Fruit fly (Drosophila melanogaster) whole organism, embryonic: ENCODE measurements around the gene CG5902.

ENCODE experiments used
- ATbp ChIP-seq: fragments of 200-800 bp; sonication (Bioruptor generic); optimal IDR thresholded peaks from 2 replicates; lab custom pipeline; 2017; ENCODE audit warnings: missing biosample characterization, mild to moderate bottlenecking, missing genetic modification characterization, missing genetic modification reagents
- Abd-B ChIP-seq: fragments of 200-800 bp; sonication (Bioruptor generic); optimal IDR thresholded peaks from 2 replicates; lab custom pipeline; 2018; ENCODE audit warnings: missing biosample characterization, mild to moderate bottlenecking, missing genetic modification characterization, moderate library complexity
- B-H2 ChIP-seq: fragments of 200-800 bp; sonication (Bioruptor generic); optimal IDR thresholded peaks from 2 replicates; lab custom pipeline; 2018; ENCODE audit warnings: missing biosample characterization, mild to moderate bottlenecking, missing genetic modification characterization
- CG10209 ChIP-seq: fragments of 200-800 bp; sonication (Bioruptor generic); optimal IDR thresholded peaks from 3 replicates; lab custom pipeline; 2017; ENCODE audit warnings: missing biosample characterization, mild to moderate bottlenecking, missing genetic modification characterization, missing genetic modification reagents
- CG1024 ChIP-seq: fragments of 200-800 bp; sonication (Bioruptor generic); IDR thresholded peaks from 2 replicates; pipeline ENCODE4 v1.3.6; 2022; ENCODE audit warnings: missing biosample characterization, missing genetic modification characterization
- CG11696 ChIP-seq: fragments of 200-800 bp; sonication (Bioruptor generic); IDR thresholded peaks from 2 replicates; pipeline ENCODE4 v1.3.6; 2022; ENCODE audit warnings: missing biosample characterization, missing genetic modification characterization
- CG13624 ChIP-seq: fragments of 200-800 bp; sonication (Bioruptor generic); optimal IDR thresholded peaks from 2 replicates; lab custom pipeline; 2016; ENCODE audit warnings: missing biosample characterization, missing genetic modification characterization
- CG14441 ChIP-seq: fragments of 200-800 bp; sonication (Bioruptor generic); IDR thresholded peaks from 2 replicates; pipeline ENCODE4 v1.3.6; 2022; ENCODE audit warnings: missing biosample characterization, missing genetic modification characterization
- CG14710 ChIP-seq: fragments of 200-800 bp; sonication (Bioruptor generic); optimal IDR thresholded peaks from 3 replicates; lab custom pipeline; 2019; ENCODE audit warnings: missing biosample characterization, mild to moderate bottlenecking, missing genetic modification characterization, moderate library complexity
- CG16813 ChIP-seq: fragments of 200-800 bp; sonication (Bioruptor generic); IDR thresholded peaks from 3 replicates; pipeline ENCODE4 v1.3.6; 2022; ENCODE audit warnings: missing biosample characterization, missing genetic modification characterization; ENCODE audit not compliant: partially characterized antibody
- CG18619 ChIP-seq: fragments of 200-800 bp; sonication (Bioruptor generic); optimal IDR thresholded peaks from 3 replicates; lab custom pipeline; 2017; ENCODE audit warnings: missing biosample characterization, mild to moderate bottlenecking, missing genetic modification characterization
- CG3407 ChIP-seq: fragments of 200-800 bp; sonication (Bioruptor generic); optimal IDR thresholded peaks from 2 replicates; lab custom pipeline; 2018; ENCODE audit warnings: missing biosample characterization, mild to moderate bottlenecking, missing genetic modification characterization
- CG3726 ChIP-seq: fragments of 200-800 bp; sonication (Bioruptor generic); IDR thresholded peaks from 3 replicates; pipeline ENCODE4, ENCODE4 v1.3.6; 2022; ENCODE audit warnings: missing biosample characterization, missing genetic modification characterization
- CG4328 ChIP-seq: fragments of 200-800 bp; sonication (Bioruptor generic); optimal IDR thresholded peaks from 3 replicates; lab custom pipeline; 2017; ENCODE audit warnings: missing biosample characterization, missing genetic modification reagents, missing genetic modification characterization
- CG4730 ChIP-seq: fragments of 200-800 bp; sonication (Bioruptor generic); IDR thresholded peaks from 2 replicates; pipeline ENCODE4 v1.3.6; 2022; ENCODE audit warnings: missing biosample characterization, missing genetic modification characterization
- CG6689 ChIP-seq: fragments of 200-800 bp; sonication (Bioruptor generic); IDR thresholded peaks from 2 replicates; pipeline ENCODE4 v1.3.6; 2022; ENCODE audit warnings: missing biosample characterization, missing genetic modification characterization
- CG8944 ChIP-seq: fragments of 200-800 bp; sonication (Bioruptor generic); optimal IDR thresholded peaks from 3 replicates; lab custom pipeline; 2016; ENCODE audit warnings: missing biosample characterization, missing genetic modification characterization
- CG9609 ChIP-seq: fragments of 200-800 bp; sonication (Bioruptor generic); optimal IDR thresholded peaks from 3 replicates; lab custom pipeline; 2016; ENCODE audit warnings: missing biosample characterization, missing genetic modification characterization
- CG9797 ChIP-seq: fragments of 200-800 bp; sonication (Bioruptor generic); optimal IDR thresholded peaks from 3 replicates; lab custom pipeline; 2018; ENCODE audit warnings: missing biosample characterization, mild to moderate bottlenecking, missing genetic modification characterization
- D ChIP-seq, 2 experiments: fragments of 200-800 bp in 1 of 2; fragments of >200 bp in 1 of 2; sonication (Bioruptor generic) in 1 of 2; optimal IDR thresholded peaks; 2 replicates in 1 of 2; 3 replicates in 1 of 2; lab custom pipeline; 2017; ENCODE audit warnings: mild to moderate bottlenecking in 1 of 2, missing biosample characterization in 1 of 2, missing genetic modification characterization in 1 of 2, missing genetic modification reagents in 1 of 2
- Dbx ChIP-seq: fragments of 200-800 bp; sonication (Bioruptor generic); IDR thresholded peaks from 3 replicates; pipeline ENCODE4 v1.3.6; 2022; ENCODE audit warnings: missing biosample characterization, missing genetic modification characterization
- Dek ChIP-seq: fragments of 200-800 bp; sonication (Bioruptor generic); optimal IDR thresholded peaks from 3 replicates; lab custom pipeline; 2019; ENCODE audit warnings: missing biosample characterization, mild to moderate bottlenecking, missing genetic modification characterization, moderate library complexity
- Dip2 ChIP-seq: fragments of 200-800 bp; sonication (Bioruptor generic); IDR thresholded peaks from 2 replicates; pipeline ENCODE4 v1.3.6; 2022; ENCODE audit warnings: missing biosample characterization, missing genetic modification characterization
- Dll ChIP-seq: fragments of 200-800 bp; sonication (Bioruptor generic); IDR thresholded peaks from 4 replicates; pipeline ENCODE4 v1.3.6; 2022; ENCODE audit warnings: missing biosample characterization, missing genetic modification characterization; ENCODE audit not compliant: partially characterized antibody
- Drgx ChIP-seq: fragments of 200-800 bp; sonication (Bioruptor generic); IDR thresholded peaks from 2 replicates; pipeline ENCODE4 v1.3.6; 2022; ENCODE audit warnings: missing biosample characterization, missing genetic modification characterization
- ERR ChIP-seq: fragments of 200-800 bp; sonication (Bioruptor generic); optimal IDR thresholded peaks from 2 replicates; lab custom pipeline; 2016; ENCODE audit warnings: missing biosample characterization, missing genetic modification characterization
- H2.0 ChIP-seq: fragments of 200-800 bp; sonication (Bioruptor generic); IDR thresholded peaks from 2 replicates; pipeline ENCODE4 v1.3.6; 2022; ENCODE audit warnings: missing biosample characterization, missing genetic modification characterization
- HHEX ChIP-seq: fragments of 200-800 bp; sonication (Bioruptor generic); optimal IDR thresholded peaks from 3 replicates; lab custom pipeline; 2017; ENCODE audit warnings: missing biosample characterization, mild to moderate bottlenecking, missing genetic modification characterization, missing genetic modification reagents
- Hr3 ChIP-seq: fragments of 200-800 bp; sonication (Bioruptor generic); optimal IDR thresholded peaks from 3 replicates; lab custom pipeline; 2016; ENCODE audit warnings: missing biosample characterization, missing genetic modification characterization
- Hsf ChIP-seq: fragments of 200-800 bp; sonication (Bioruptor generic); optimal IDR thresholded peaks from 3 replicates; lab custom pipeline; 2016; ENCODE audit warnings: missing biosample characterization, missing genetic modification characterization
- Mes4 ChIP-seq: fragments of 200-800 bp; sonication (Bioruptor generic); optimal IDR thresholded peaks from 2 replicates; lab custom pipeline; 2016; ENCODE audit warnings: missing biosample characterization, missing genetic modification characterization
- NC2α ChIP-seq: fragments of 200-800 bp; sonication (Bioruptor generic); optimal IDR thresholded peaks from 2 replicates; lab custom pipeline; 2016; ENCODE audit warnings: missing biosample characterization, missing genetic modification characterization
- Optix ChIP-seq: fragments of 200-800 bp; sonication (Bioruptor generic); IDR thresholded peaks from 3 replicates; pipeline ENCODE4 v1.3.6; 2022; ENCODE audit warnings: missing biosample characterization, missing genetic modification characterization
- PHDP ChIP-seq: fragments of 200-800 bp; sonication (Bioruptor generic); optimal IDR thresholded peaks from 3 replicates; lab custom pipeline; 2018; ENCODE audit warnings: missing biosample characterization, mild to moderate bottlenecking, missing genetic modification characterization, moderate library complexity
- Ptx1 ChIP-seq: fragments of 200-800 bp; sonication (Bioruptor generic); IDR thresholded peaks from 2 replicates; pipeline ENCODE4 v1.3.6; 2022; ENCODE audit warnings: missing biosample characterization, missing genetic modification characterization
- Rfx ChIP-seq: fragments of 200-800 bp; sonication (Bioruptor generic); IDR thresholded peaks from 2 replicates; pipeline ENCODE4 v1.3.6; 2022; ENCODE audit warnings: missing biosample characterization, missing genetic modification characterization
- ash1 ChIP-seq: fragments of 200-800 bp; sonication (Bioruptor generic); optimal IDR thresholded peaks from 2 replicates; lab custom pipeline; 2018; ENCODE audit warnings: missing biosample characterization, mild to moderate bottlenecking, missing genetic modification characterization
- cas ChIP-seq: fragments of 200-800 bp; sonication (Bioruptor generic); IDR thresholded peaks from 2 replicates; pipeline ENCODE4 v1.3.6; 2022; ENCODE audit warnings: missing biosample characterization, missing genetic modification characterization
- crc ChIP-seq: fragments of 200-800 bp; sonication (Bioruptor generic); optimal IDR thresholded peaks from 2 replicates; lab custom pipeline; 2016; ENCODE audit warnings: missing biosample characterization, missing genetic modification characterization
- cwo ChIP-seq: fragments of 200-800 bp; sonication (Bioruptor generic); optimal IDR thresholded peaks from 3 replicates; lab custom pipeline; 2017; ENCODE audit warnings: missing biosample characterization, missing genetic modification characterization, mild to moderate bottlenecking, moderate library complexity, missing genetic modification reagents
- dmrt99B ChIP-seq: fragments of 200-800 bp; sonication (Bioruptor generic); optimal IDR thresholded peaks from 2 replicates; lab custom pipeline; 2018; ENCODE audit warnings: missing biosample characterization, mild to moderate bottlenecking, missing genetic modification characterization, moderate library complexity
- dpn ChIP-seq, 2 experiments: fragments of 200-800 bp; sonication (Bioruptor generic); optimal IDR thresholded peaks; 3 replicates each; lab custom pipeline; 2016; ENCODE audit warnings: missing biosample characterization in 2 of 2, missing genetic modification characterization in 2 of 2
- fd102C ChIP-seq: fragments of 200-800 bp; sonication (Bioruptor generic); optimal IDR thresholded peaks from 2 replicates; lab custom pipeline; 2018; ENCODE audit warnings: missing biosample characterization, mild to moderate bottlenecking, missing genetic modification characterization, moderate library complexity
- ftz-f1 ChIP-seq: fragments of 200-800 bp; sonication (Bioruptor generic); optimal IDR thresholded peaks from 2 replicates; lab custom pipeline; 2016; ENCODE audit warnings: missing biosample characterization, missing genetic modification characterization
- gcm2 ChIP-seq: fragments of 200-800 bp; sonication (Bioruptor generic); optimal IDR thresholded peaks from 2 replicates; lab custom pipeline; 2016; ENCODE audit warnings: missing biosample characterization, missing genetic modification characterization
- h ChIP-seq: fragments of >200 bp; optimal IDR thresholded peaks from 2 replicates; lab custom pipeline; 2017
- pan ChIP-seq, 4 experiments: fragments of >200 bp in 3 of 4; fragments of 200-800 bp in 1 of 4; sonication (Bioruptor generic) in 1 of 4; optimal IDR thresholded peaks in 3 of 4; IDR thresholded peaks in 1 of 4; 2 replicates each; pipeline versions ENCODE4 v1.3.6 to Lab custom; 2017 to 2022; ENCODE audit warnings: missing biosample characterization in 2 of 4, missing genetic modification characterization in 2 of 4, mixed read lengths in 1 of 4
- repo ChIP-seq: fragments of 200-800 bp; sonication (Bioruptor generic); optimal IDR thresholded peaks from 2 replicates; lab custom pipeline; 2016; ENCODE audit warnings: missing biosample characterization, missing genetic modification characterization
- ttk ChIP-seq: fragments of 200-800 bp; sonication (Bioruptor generic); IDR thresholded peaks from 2 replicates; pipeline ENCODE4 v2.1.2; 2022; ENCODE audit warnings: missing biosample characterization, missing genetic modification characterization

Gene CG5902

DNA sequence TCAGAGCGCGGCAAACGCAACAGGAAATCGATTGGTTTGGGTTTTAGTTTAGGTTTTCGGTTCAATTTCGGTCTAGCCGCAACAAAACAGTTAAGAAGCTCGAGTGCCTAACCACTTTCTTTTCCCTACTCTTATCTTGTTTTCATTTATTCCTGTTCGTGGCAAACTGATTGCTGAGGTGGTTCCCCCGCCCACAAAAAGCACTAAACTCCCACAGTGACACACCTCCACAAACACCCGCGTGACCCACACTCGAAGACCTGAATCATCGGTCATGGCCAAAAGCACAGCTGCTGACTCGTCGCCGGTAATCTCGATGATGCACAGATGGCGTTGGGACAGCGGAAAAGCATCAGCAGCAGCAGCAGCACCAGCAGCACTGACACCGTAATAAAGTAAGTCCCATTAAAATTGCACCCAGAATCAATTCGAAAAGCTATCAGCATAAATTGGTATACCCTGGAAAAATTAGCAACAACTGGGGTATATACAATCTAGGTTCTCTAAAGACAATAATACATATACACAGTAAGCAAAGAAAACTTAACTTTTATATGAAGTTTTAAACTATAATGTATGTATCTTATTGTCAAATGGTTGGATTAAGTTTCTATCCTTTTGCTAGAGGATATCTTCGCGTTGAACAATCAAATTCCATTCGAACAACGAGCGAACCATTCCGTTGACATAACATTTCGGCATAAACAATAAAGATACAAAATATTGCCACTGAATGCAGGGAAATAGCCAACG, 39.4 kb downstream of the CG5902 start (continued):
- no peak for TF ChIP-seq CG3407
- peak; percentile 36; the same call in 1 of the 2 replicates for TF ChIP-seq H2.0
- no peak for TF ChIP-seq CG9609 (GFP tag; lab: Kevin White, UChicago)
- no peak for TF ChIP-seq CG8944 (GFP tag; lab: Kevin White, UChicago)
- peak; percentile 36 for TF ChIP-seq PHDP (tag; lab: Kevin White, UChicago)
- no peak for TF ChIP-seq D (optimal IDR thresholded peaks at IDR 0.05; lab: Kevin White, UChicago)
- TF ChIP-seq D (GFP tag; optimal IDR thresholded peaks at IDR 0.05; lab: Kevin White, UChicago): no peak
- TF ChIP-seq pan (optimal IDR thresholded peaks at IDR 0.05; lab: Kevin White, UChicago): no peak
- TF ChIP-seq pan (GFP tag; optimal IDR thresholded peaks at IDR 0.05 in 1 of 2, IDR thresholded peaks at IDR 0.05 in 1 of 2): peak in 1 of 2 experiments; percentile 62
- no peak for TF ChIP-seq B-H2 (GFP tag; lab: Kevin White, UChicago)
- TF ChIP-seq h (lab: Kevin White, UChicago): no peak
- TF ChIP-seq CG9797 (GFP tag; lab: Kevin White, UChicago): no peak
- no peak for TF ChIP-seq cas (GFP tag; lab: Robert Waterston, UW)
- TF ChIP-seq CG18619 (GFP tag; lab: Kevin White, UChicago): peak; percentile 13
- TF ChIP-seq ATbp (GFP tag; lab: Kevin White, UChicago): peak; percentile 7
- 0 out of 2 replicates have a peak, but pooled peaks have one; percentile 15 for TF ChIP-seq CG11696 (GFP tag; lab: Robert Waterston, UW)
- no peak for TF ChIP-seq gcm2 (GFP tag; lab: Kevin White, UChicago)
- TF ChIP-seq ftz-f1: no peak
- TF ChIP-seq CG4328 (GFP tag; lab: Kevin White, UChicago): no peak
- TF ChIP-seq dmrt99B (tag; lab: Kevin White, UChicago): peak; percentile 54
- peak; percentile 54 for TF ChIP-seq Rfx (GFP tag; lab: Robert Waterston, UW)
- no peak for TF ChIP-seq Abd-B (GFP tag; lab: Kevin White, UChicago)
- no peak for TF ChIP-seq CG16813 (GFP tag; lab: Robert Waterston, UW)
- TF ChIP-seq CG1024 (GFP tag; lab: Robert Waterston, UW): no peak
- no peak for TF ChIP-seq Optix (GFP tag; lab: Robert Waterston, UW)
- TF ChIP-seq CG14710 (tag; lab: Kevin White, UChicago): no peak
- TF ChIP-seq ttk (GFP tag; lab: Robert Waterston, UW): peak; percentile 21; the same call in 1 of the 2 replicates
- TF ChIP-seq Drgx (GFP tag; lab: Robert Waterston, UW): 0 out of 2 replicates have a peak, but pooled peaks have one; percentile 31
- TF ChIP-seq Dll (GFP tag; lab: Robert Waterston, UW): no peak
- TF ChIP-seq cwo (GFP tag; lab: Kevin White, UChicago): no peak
- no peak for TF ChIP-seq CG6689 (GFP tag; lab: Robert Waterston, UW)
- TF ChIP-seq Dbx (GFP tag; lab: Robert Waterston, UW): no peak
- no peak for TF ChIP-seq Dek (tag; lab: Kevin White, UChicago)
- no peak for TF ChIP-seq NC2α (GFP tag; lab: Kevin White, UChicago)
- TF ChIP-seq Ptx1: peak; percentile 46
- peak; percentile 21 for TF ChIP-seq CG13624 (GFP tag; lab: Kevin White, UChicago)
- peak; percentile 3 for TF ChIP-seq Hr3 (GFP tag; lab: Kevin White, UChicago)
- peak; percentile 36 for TF ChIP-seq CG10209 (GFP tag; lab: Kevin White, UChicago)
- peak; percentile 13 for TF ChIP-seq Hsf
- peak; percentile 32; the same call in 1 of the 2 replicates for TF ChIP-seq CG14441
- no peak for TF ChIP-seq fd102C (GFP tag; lab: Kevin White, UChicago)
- peak; percentile 30 to 35 for TF ChIP-seq dpn (GFP tag; optimal IDR thresholded peaks at IDR 0.05; lab: Kevin White, UChicago)
- TF ChIP-seq repo (GFP tag; lab: Kevin White, UChicago): no peak
- TF ChIP-seq Mes4 (GFP tag; lab: Kevin White, UChicago): no peak
- peak; percentile 10 for TF ChIP-seq HHEX (GFP tag; lab: Kevin White, UChicago)
- TF ChIP-seq crc (GFP tag; lab: Kevin White, UChicago): no peak
- no peak for TF ChIP-seq Dip2 (GFP tag; lab: Robert Waterston, UW)
- peak; percentile 27; the same call in 1 of the 2 replicates for TF ChIP-seq CG4730 (GFP tag; lab: Robert Waterston, UW)
- TF ChIP-seq CG3726 (GFP tag; lab: Robert Waterston, UW): no peak
- TF ChIP-seq ash1: no peak
- TF ChIP-seq ERR (GFP tag; lab: Kevin White, UChicago): no peak
